Fruit fly (Drosophila melanogaster) whole organism: ENCODE measurements around the gene DCTN5-p25.

Experiments
- CG8478 ChIP-seq: fragments of >200 bp; optimal IDR thresholded peaks from 2 replicates; lab custom pipeline; 2018; ENCODE audit warnings: inconsistent platforms
- Dll ChIP-seq: fragments of >200 bp; optimal IDR thresholded peaks from 2 replicates; lab custom pipeline; 2017
- pan ChIP-seq: fragments of >200 bp; optimal IDR thresholded peaks from 2 replicates; lab custom pipeline; 2017
- psq ChIP-seq: fragments of >200 bp; optimal IDR thresholded peaks from 2 replicates; lab custom pipeline; 2017

DNA sequence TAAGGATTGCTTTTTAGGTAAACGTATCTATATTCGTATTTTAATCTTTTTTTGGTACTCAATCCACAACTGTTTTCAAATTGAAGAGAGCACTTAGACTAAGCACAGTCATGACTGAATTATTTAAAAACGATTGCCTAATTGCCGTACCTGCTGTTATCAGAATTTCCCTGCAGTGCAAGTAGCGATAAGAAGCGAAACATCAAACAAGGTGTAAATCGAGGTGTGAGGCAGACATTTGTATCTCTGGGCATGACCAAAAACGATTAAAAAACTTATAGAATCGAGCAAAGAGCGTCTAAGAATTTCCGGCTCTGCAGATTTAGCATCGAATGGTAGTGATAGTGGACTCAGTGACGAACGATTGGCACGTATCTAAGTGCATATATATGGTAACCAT is 49.6 kb downstream of the DCTN5-p25 start:
- TF ChIP-seq psq (no peak), pan (lab: Kevin White, UChicago) (no peak), Dll (lab: Kevin White, UChicago) (no peak), CG8478 (no peak)
